Worm (Caenorhabditis elegans) whole organism, L4 larva: ENCODE measurements around the gene str-145.

Experiments used
- R02D3.7 ChIP-seq: fragments of 150-350 bp; sonication (generic microtip); optimal IDR thresholded peaks from 3 replicates; lab custom pipeline; 2014; ENCODE audit warnings: missing biosample characterization, missing genetic modification characterization
- ama-1 ChIP-seq: fragments of 150-350 bp; optimal IDR thresholded peaks from 2 replicates; lab custom pipeline; 2014; ENCODE audit warnings: inconsistent platforms, mixed read lengths
- ceh-28 ChIP-seq: fragments of 150-350 bp; optimal IDR thresholded peaks from 2 replicates; lab custom pipeline; 2014; ENCODE audit warnings: missing biosample characterization, missing genetic modification reagents, missing genetic modification characterization
- ctbp-1 ChIP-seq: fragments of 200-800 bp; sonication (Bioruptor generic); IDR thresholded peaks from 2 replicates; pipeline ENCODE4 v1.3.6; 2022; ENCODE audit warnings: missing genetic modification reagents, missing genetic modification characterization, missing compliant biosample characterization
- daf-12 ChIP-seq: fragments of 150-350 bp; optimal IDR thresholded peaks from 2 replicates; lab custom pipeline; 2014; ENCODE audit warnings: missing biosample characterization, missing genetic modification reagents, missing genetic modification characterization
- nhr-25 ChIP-seq: sonication (generic microtip); optimal IDR thresholded peaks from 2 replicates; lab custom pipeline; 2017; ENCODE audit warnings: missing genetic modification characterization, mild to moderate bottlenecking, missing compliant biosample characterization, antibody characterized with exemption, moderate library complexity, borderline replicate concordance; ENCODE audit not compliant: insufficient read depth
- nhr-41 ChIP-seq: fragments of 200-800 bp; sonication (Bioruptor generic); IDR thresholded peaks from 2 replicates; pipeline ENCODE4 v1.3.6; 2022; ENCODE audit warnings: missing genetic modification reagents, missing genetic modification characterization, missing compliant biosample characterization
- nhr-48 ChIP-seq: sonication (generic microtip); optimal IDR thresholded peaks from 2 replicates; lab custom pipeline; 2016; ENCODE audit warnings: mild to moderate bottlenecking, missing genetic modification characterization, missing compliant biosample characterization
- nhr-77 ChIP-seq: fragments of 150-350 bp; optimal IDR thresholded peaks from 2 replicates; lab custom pipeline; 2014; ENCODE audit warnings: missing biosample characterization, missing genetic modification characterization
- snpc-4 ChIP-seq: fragments of 150-350 bp; optimal IDR thresholded peaks from 2 replicates; lab custom pipeline; 2014; ENCODE audit warnings: missing biosample characterization, missing genetic modification characterization
- spr-3 ChIP-seq: fragments of 200-800 bp; sonication (Bioruptor generic); optimal IDR thresholded peaks from 2 replicates; lab custom pipeline; 2018; ENCODE audit warnings: mild to moderate bottlenecking, missing genetic modification characterization, missing compliant biosample characterization

- TF ChIP-seq snpc-4 (tag; lab: Kevin White, UChicago) (no peak), daf-12 (no peak), ceh-28 (tag; lab: Kevin White, UChicago) (no peak), nhr-41 (GFP tag; lab: Robert Waterston, UW) (no peak), ama-1 (lab: Kevin White, UChicago) (no peak), R02D3.7 (tag; lab: Kevin White, UChicago) (no peak), ctbp-1 (GFP tag; lab: Robert Waterston, UW) (no peak), nhr-77 (tag; lab: Kevin White, UChicago) (no peak), nhr-48 (no peak), nhr-25 (no peak), spr-3 (GFP tag; lab: Kevin White, UChicago) (no peak)
These were observed 26.1 kb downstream of the str-145 start, which contains the start of gene str-144 for ce11 chrV:8072047-8072446.
